Fruit fly (Drosophila melanogaster) whole organism, adult: ENCODE data around the gene Actbeta.
A peak's percentile ranks its signal among the peaks of the same experiment; 100 is the strongest.

Source experiments
- CG11617 ChIP-seq: fragments of 200-800 bp; sonication (Bioruptor generic); optimal IDR thresholded peaks from 2 replicates; lab custom pipeline; 2017; ENCODE audit warnings: mild to moderate bottlenecking, missing biosample characterization, missing genetic modification reagents, missing genetic modification characterization
- CG12768 ChIP-seq: fragments of 200-800 bp; sonication (Bioruptor generic); optimal IDR thresholded peaks from 2 replicates; lab custom pipeline; 2017; ENCODE audit warnings: missing biosample characterization, missing genetic modification characterization, mild to moderate bottlenecking, moderate library complexity, missing genetic modification reagents
- CG14711 ChIP-seq: fragments of 200-800 bp; sonication (Bioruptor generic); optimal IDR thresholded peaks from 2 replicates; lab custom pipeline; 2018; ENCODE audit warnings: missing biosample characterization, mild to moderate bottlenecking, missing genetic modification characterization, moderate library complexity
- CG1620 ChIP-seq: fragments of 200-800 bp; sonication (Bioruptor generic); optimal IDR thresholded peaks from 2 replicates; lab custom pipeline; 2016; ENCODE audit warnings: missing biosample characterization, missing genetic modification characterization
- CG33017 ChIP-seq: fragments of 200-800 bp; sonication (Bioruptor generic); optimal IDR thresholded peaks from 2 replicates; lab custom pipeline; 2018; ENCODE audit warnings: missing biosample characterization, mild to moderate bottlenecking, missing genetic modification characterization, moderate library complexity
- CG5204 ChIP-seq: fragments of 200-800 bp; sonication (Bioruptor generic); optimal IDR thresholded peaks from 2 replicates; lab custom pipeline; 2016; ENCODE audit warnings: missing biosample characterization, missing genetic modification characterization
- CG7045 ChIP-seq: fragments of 200-800 bp; sonication (Bioruptor generic); optimal IDR thresholded peaks from 2 replicates; lab custom pipeline; 2017; ENCODE audit warnings: missing biosample characterization, mild to moderate bottlenecking, missing genetic modification characterization
- CG7101 ChIP-seq: fragments of 200-800 bp; sonication (Bioruptor generic); optimal IDR thresholded peaks from 2 replicates; lab custom pipeline; 2018; ENCODE audit warnings: missing biosample characterization, mild to moderate bottlenecking, missing genetic modification characterization, moderate library complexity
- Clk ChIP-seq: fragments of 200-800 bp; sonication (Bioruptor generic); optimal IDR thresholded peaks from 2 replicates; lab custom pipeline; 2017; ENCODE audit warnings: missing biosample characterization, missing genetic modification characterization
- Crg-1 ChIP-seq: fragments of 200-800 bp; sonication (Bioruptor generic); optimal IDR thresholded peaks from 2 replicates; lab custom pipeline; 2016; ENCODE audit warnings: missing biosample characterization, missing genetic modification characterization
- Hr96 ChIP-seq: fragments of 200-800 bp; sonication (Bioruptor generic); optimal IDR thresholded peaks from 2 replicates; lab custom pipeline; 2016; ENCODE audit warnings: missing biosample characterization, missing genetic modification characterization
- Mnt ChIP-seq: fragments of 200-800 bp; sonication (Bioruptor generic); optimal IDR thresholded peaks from 2 replicates; lab custom pipeline; 2016; ENCODE audit warnings: missing biosample characterization, mild to moderate bottlenecking, missing genetic modification characterization
- bab1 ChIP-seq: fragments of 200-800 bp; sonication (Bioruptor generic); optimal IDR thresholded peaks from 3 replicates; lab custom pipeline; 2019; ENCODE audit warnings: missing biosample characterization, mild to moderate bottlenecking, missing genetic modification characterization, moderate library complexity
- cic ChIP-seq: fragments of 200-800 bp; sonication (Bioruptor generic); optimal IDR thresholded peaks from 2 replicates; lab custom pipeline; 2017; ENCODE audit warnings: missing biosample characterization, mild to moderate bottlenecking, missing genetic modification characterization, moderate library complexity
- cnc ChIP-seq, 2 experiments: fragments of >200 bp; optimal IDR thresholded peaks; 2 replicates each; lab custom pipeline; 2017
- kay ChIP-seq: fragments of 200-800 bp; sonication (Bioruptor generic); peaks from one replicate; lab custom pipeline; 2016; ENCODE audit warnings: missing biosample characterization, missing genetic modification characterization, borderline replicate concordance
- ovo ChIP-seq: fragments of 200-800 bp; sonication (Bioruptor generic); optimal IDR thresholded peaks from 2 replicates; lab custom pipeline; 2016; ENCODE audit warnings: missing biosample characterization, missing genetic modification characterization
- pad ChIP-seq: fragments of 200-800 bp; sonication (Bioruptor generic); optimal IDR thresholded peaks from 3 replicates; lab custom pipeline; 2017; ENCODE audit warnings: missing biosample characterization, missing genetic modification characterization, mild to moderate bottlenecking, moderate library complexity, missing genetic modification reagents
- tj ChIP-seq: fragments of 200-800 bp; sonication (Bioruptor generic); optimal IDR thresholded peaks from 3 replicates; lab custom pipeline; 2017; ENCODE audit warnings: missing biosample characterization, mild to moderate bottlenecking, missing genetic modification characterization, moderate library complexity
- toe ChIP-seq: fragments of 200-800 bp; sonication (Bioruptor generic); optimal IDR thresholded peaks from 2 replicates; lab custom pipeline; 2016; ENCODE audit warnings: missing biosample characterization, missing genetic modification characterization

Actbeta gene

dm6 chr4:1064652-1065218 is 19.9 kb downstream of the Actbeta start, which contains the start of gene Zyx:
TSS of gene Zyx (minus strand) at chr4:1065001.
- TF ChIP-seq Hr96 (GFP tag; lab: Kevin White, UChicago) (no peak), bab1 (GFP tag; lab: Kevin White, UChicago) (no peak), kay (GFP tag; lab: Kevin White, UChicago) (peak; percentile 1), cic (GFP tag; lab: Kevin White, UChicago) (peak; percentile 75), CG7101 (tag; lab: Kevin White, UChicago) (no peak), CG7045 (GFP tag; lab: Kevin White, UChicago) (no peak), CG5204 (GFP tag; lab: Kevin White, UChicago) (no peak), Crg-1 (no peak), tj (GFP tag; lab: Kevin White, UChicago) (no peak), ovo (GFP tag; lab: Kevin White, UChicago) (no peak), CG12768 (GFP tag; lab: Kevin White, UChicago) (no peak), Mnt (GFP tag; lab: Kevin White, UChicago) (no peak), cnc (optimal IDR thresholded peaks at IDR 0.05; lab: Kevin White, UChicago) (no peak), CG1620 (GFP tag; lab: Kevin White, UChicago) (no peak), CG11617 (no peak)

dm6 chr4:1064219-1064618 is 20.4 kb downstream of the Actbeta start:
- no peak for TF ChIP-seq CG5204 (GFP tag; lab: Kevin White, UChicago)
- no peak for TF ChIP-seq Hr96 (GFP tag; lab: Kevin White, UChicago)
- peak; percentile 48 for TF ChIP-seq CG33017 (tag; lab: Kevin White, UChicago)
- TF ChIP-seq Crg-1 = no peak
- no peak for TF ChIP-seq Mnt (GFP tag; lab: Kevin White, UChicago)
- no peak for TF ChIP-seq ovo (GFP tag; lab: Kevin White, UChicago)
- no peak for TF ChIP-seq cnc (optimal IDR thresholded peaks at IDR 0.05; lab: Kevin White, UChicago)
- no peak for TF ChIP-seq CG14711 (tag; lab: Kevin White, UChicago)
- no peak for TF ChIP-seq CG1620 (GFP tag; lab: Kevin White, UChicago)
- TF ChIP-seq kay (GFP tag; lab: Kevin White, UChicago) = peak; percentile 71
- TF ChIP-seq CG7101 (tag; lab: Kevin White, UChicago) = peak; percentile 52
- TF ChIP-seq tj (GFP tag; lab: Kevin White, UChicago) = no peak
- TF ChIP-seq cic (GFP tag; lab: Kevin White, UChicago) = no peak
- no peak for TF ChIP-seq bab1 (GFP tag; lab: Kevin White, UChicago)
- no peak for TF ChIP-seq CG12768 (GFP tag; lab: Kevin White, UChicago)
- peak; percentile 16 for TF ChIP-seq CG11617

dm6 chr4:1062957-1063812 is 21.4 kb downstream of the Actbeta start:
- no peak for TF ChIP-seq Clk (GFP tag; lab: Kevin White, UChicago)
- no peak for TF ChIP-seq bab1 (GFP tag; lab: Kevin White, UChicago)
- TF ChIP-seq Mnt (GFP tag; lab: Kevin White, UChicago) = no peak
- no peak for TF ChIP-seq Hr96 (GFP tag; lab: Kevin White, UChicago)
- no peak for TF ChIP-seq cic (GFP tag; lab: Kevin White, UChicago)
- no peak for TF ChIP-seq toe (GFP tag; lab: Kevin White, UChicago)
- no peak for TF ChIP-seq CG7045 (GFP tag; lab: Kevin White, UChicago)
- TF ChIP-seq kay (GFP tag; lab: Kevin White, UChicago) = peak; percentile 33
- TF ChIP-seq ovo (GFP tag; lab: Kevin White, UChicago) = no peak
- no peak for TF ChIP-seq CG5204 (GFP tag; lab: Kevin White, UChicago)
- peak; percentile 15 for TF ChIP-seq CG14711 (tag; lab: Kevin White, UChicago)
- TF ChIP-seq CG12768 (GFP tag; lab: Kevin White, UChicago) = no peak
- TF ChIP-seq CG7101 (tag; lab: Kevin White, UChicago) = no peak
- TF ChIP-seq CG1620 (GFP tag; lab: Kevin White, UChicago) = no peak

- TF ChIP-seq pad (no peak), CG7101 (tag; lab: Kevin White, UChicago) (no peak), CG12768 (GFP tag; lab: Kevin White, UChicago) (no peak), cic (GFP tag; lab: Kevin White, UChicago) (no peak), Mnt (GFP tag; lab: Kevin White, UChicago) (no peak), tj (GFP tag; lab: Kevin White, UChicago) (no peak), CG14711 (tag; lab: Kevin White, UChicago) (no peak), bab1 (GFP tag; lab: Kevin White, UChicago) (no peak), CG7045 (GFP tag; lab: Kevin White, UChicago) (no peak)
Observed at dm6 chr4:1061095-1061432, 23.5 kb downstream of the Actbeta start.

- TF ChIP-seq CG14711 (tag; lab: Kevin White, UChicago) (peak; percentile 19), Clk (GFP tag; lab: Kevin White, UChicago) (no peak), toe (GFP tag; lab: Kevin White, UChicago) (peak; percentile 42), Mnt (GFP tag; lab: Kevin White, UChicago) (no peak), CG12768 (GFP tag; lab: Kevin White, UChicago) (no peak), CG5204 (GFP tag; lab: Kevin White, UChicago) (no peak), bab1 (GFP tag; lab: Kevin White, UChicago) (peak; percentile 1), CG1620 (GFP tag; lab: Kevin White, UChicago) (peak; percentile 3), CG7101 (tag; lab: Kevin White, UChicago) (peak; percentile 12), tj (GFP tag; lab: Kevin White, UChicago) (no peak), CG11617 (no peak), ovo (GFP tag; lab: Kevin White, UChicago) (no peak), kay (GFP tag; lab: Kevin White, UChicago) (peak; percentile 54), cic (GFP tag; lab: Kevin White, UChicago) (no peak), Hr96 (GFP tag; lab: Kevin White, UChicago) (no peak), CG7045 (GFP tag; lab: Kevin White, UChicago) (no peak), pad (no peak), cnc (optimal IDR thresholded peaks at IDR 0.05; lab: Kevin White, UChicago) (no peak), Crg-1 (no peak), CG33017 (tag; lab: Kevin White, UChicago) (no peak)
Observed at dm6 chr4:1060373-1061094, 24.1 kb downstream of the Actbeta start, which contains the start of gene apolpp. TSS of gene apolpp (plus strand) at chr4:1060969.
